Fruit fly (Drosophila melanogaster): ENCODE results near the gene Hsc70-2.
A peak's percentile ranks its signal among the peaks of the same experiment; 100 is the strongest.

Hsc70-2 gene

DNA sequence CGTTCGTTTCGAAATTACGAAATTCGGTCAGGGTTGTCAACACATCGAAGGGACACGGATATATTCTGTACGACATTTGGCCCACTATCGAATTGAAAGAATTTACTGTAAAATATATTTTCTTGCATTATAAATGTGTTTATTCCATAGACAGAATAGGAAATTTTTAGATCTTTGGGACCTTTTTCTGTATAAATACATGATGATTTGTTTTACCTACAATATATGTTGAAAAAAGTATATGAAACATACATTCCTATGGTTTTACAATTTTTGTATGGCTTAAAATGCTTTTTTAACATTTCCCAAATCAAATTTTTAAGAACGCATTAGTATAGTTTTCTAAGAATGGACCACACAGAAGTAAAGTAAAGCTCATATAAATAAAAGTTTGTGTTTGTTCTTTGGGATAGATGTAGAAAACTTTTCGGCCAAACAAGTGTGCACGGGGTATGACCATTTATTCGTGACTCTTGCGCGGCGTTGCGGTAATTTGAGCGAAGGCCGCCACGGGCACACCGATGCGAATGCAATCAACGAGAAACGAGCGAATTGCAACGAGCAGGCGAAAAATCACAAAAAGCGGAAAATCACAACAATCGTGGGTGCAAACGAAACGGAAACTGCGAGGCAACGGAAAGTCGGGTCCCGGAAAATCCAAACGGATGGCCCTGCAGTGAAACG lies 46.9 kb upstream of the Hsc70-2 start, which contains the start of the genes CG17327, CG44194 and CG7518 (continued):
- TF ChIP-seq Oaz (GFP tag; IDR thresholded peaks at IDR 0.05) (no peak), jing (GFP tag; optimal IDR thresholded peaks at IDR 0.05) (no peak), CG6683 (GFP tag; optimal IDR thresholded peaks at IDR 0.05) (no peak), CG9215 (GFP tag; IDR thresholded peaks at IDR 0.05) (no peak)

DNA sequence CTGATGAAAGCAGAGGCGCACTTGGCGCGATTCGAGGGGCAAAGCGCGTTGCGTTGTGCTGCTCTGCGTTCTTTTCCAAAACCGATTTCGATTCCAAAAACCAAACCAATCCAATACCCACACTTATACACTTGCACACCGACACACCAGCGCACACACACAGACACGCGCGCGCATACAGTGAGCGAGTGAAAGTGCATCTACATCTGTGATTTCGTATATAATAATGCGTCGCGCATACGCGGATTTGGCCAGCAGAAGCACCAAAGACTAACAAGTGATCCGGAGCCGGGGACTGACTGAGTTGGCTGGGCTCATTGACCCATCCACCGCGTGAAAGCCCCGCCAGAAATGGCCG lies 46.3 kb upstream of the Hsc70-2 start:
- TF ChIP-seq CG8388 (GFP tag; optimal IDR thresholded peaks at IDR 0.05): peak; percentile 97
- TF ChIP-seq cg (GFP tag; optimal IDR thresholded peaks at IDR 0.05): peak; percentile 92
- peak; percentile 18 for TF ChIP-seq CG4617 (GFP tag; optimal IDR thresholded peaks at IDR 0.05; ENCODE audit: borderline replicate concordance)
- peak; percentile 22 for TF ChIP-seq Ets65A (GFP tag)
- 0 out of 3 replicates have a peak, but pooled peaks have one; percentile 1 for TF ChIP-seq Opbp (GFP tag; IDR thresholded peaks at IDR 0.05; ENCODE audit: partially characterized antibody)
- no peak for TF ChIP-seq CG16863 (GFP tag; optimal IDR thresholded peaks at IDR 0.05)
- no peak for TF ChIP-seq pum (GFP tag; optimal IDR thresholded peaks at IDR 0.05)
- TF ChIP-seq MESR4 (GFP tag; optimal IDR thresholded peaks at IDR 0.05): peak; percentile 4
- TF ChIP-seq CG8478 (optimal IDR thresholded peaks at IDR 0.05): peak; percentile 40
- no peak for TF ChIP-seq CG15073 (GFP tag; optimal IDR thresholded peaks at IDR 0.05)

DNA sequence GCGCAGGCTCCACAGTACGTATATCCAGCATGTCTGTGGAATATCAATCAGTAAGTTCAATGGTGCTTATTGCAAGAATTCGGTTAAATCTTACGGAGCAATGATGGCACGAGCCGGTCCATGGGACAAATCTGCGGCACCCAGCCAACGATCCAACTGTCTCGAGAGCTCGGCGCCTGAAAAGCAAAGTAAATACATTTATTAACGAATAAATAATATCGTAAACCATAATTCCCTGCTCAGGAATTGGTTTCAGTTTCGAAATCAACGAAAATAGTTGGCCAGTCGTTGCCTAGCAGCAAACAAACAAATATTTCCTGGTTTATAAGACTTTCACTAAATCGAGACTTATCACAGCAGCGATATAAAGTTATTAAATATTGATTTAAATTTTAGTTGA lies 35.0 kb upstream of the Hsc70-2 start, which contains the start of gene CG11656:
TSS of gene CG11656 (plus strand) at position 301 of the 400 bp plus-strand sequence.
- TF ChIP-seq Deaf1 (tag; optimal IDR thresholded peaks at IDR 0.05) (no peak), shn (GFP tag; optimal IDR thresholded peaks at IDR 0.05) (no peak), toy (GFP tag; IDR thresholded peaks at IDR 0.05) (no peak), salm (tag; optimal IDR thresholded peaks at IDR 0.05) (no peak), CG1603 (tag; optimal IDR thresholded peaks at IDR 0.05) (no peak), CG10959 (GFP tag; IDR thresholded peaks at IDR 0.05) (no peak), CG10565 (GFP tag; optimal IDR thresholded peaks at IDR 0.05) (no peak), cg (GFP tag; optimal IDR thresholded peaks at IDR 0.05) (no peak), ATbp (GFP tag; optimal IDR thresholded peaks at IDR 0.05) (no peak), cas (GFP tag; IDR thresholded peaks at IDR 0.05) (no peak), Pdp1 (GFP tag; optimal IDR thresholded peaks at IDR 0.05) (no peak), CG6791 (GFP tag; IDR thresholded peaks at IDR 0.05; ENCODE audit: partially characterized antibody) (no peak), CG12391 (tag; optimal IDR thresholded peaks at IDR 0.05) (no peak), CG3838 (GFP tag; optimal IDR thresholded peaks at IDR 0.05) (no peak), Jarid2 (GFP tag; optimal IDR thresholded peaks at IDR 0.05) (no peak), da (GFP tag; optimal IDR thresholded peaks at IDR 0.05) (no peak), so (GFP tag; IDR thresholded peaks at IDR 0.05) (no peak), CG34376 (GFP tag; optimal IDR thresholded peaks at IDR 0.05) (no peak)

DNA sequence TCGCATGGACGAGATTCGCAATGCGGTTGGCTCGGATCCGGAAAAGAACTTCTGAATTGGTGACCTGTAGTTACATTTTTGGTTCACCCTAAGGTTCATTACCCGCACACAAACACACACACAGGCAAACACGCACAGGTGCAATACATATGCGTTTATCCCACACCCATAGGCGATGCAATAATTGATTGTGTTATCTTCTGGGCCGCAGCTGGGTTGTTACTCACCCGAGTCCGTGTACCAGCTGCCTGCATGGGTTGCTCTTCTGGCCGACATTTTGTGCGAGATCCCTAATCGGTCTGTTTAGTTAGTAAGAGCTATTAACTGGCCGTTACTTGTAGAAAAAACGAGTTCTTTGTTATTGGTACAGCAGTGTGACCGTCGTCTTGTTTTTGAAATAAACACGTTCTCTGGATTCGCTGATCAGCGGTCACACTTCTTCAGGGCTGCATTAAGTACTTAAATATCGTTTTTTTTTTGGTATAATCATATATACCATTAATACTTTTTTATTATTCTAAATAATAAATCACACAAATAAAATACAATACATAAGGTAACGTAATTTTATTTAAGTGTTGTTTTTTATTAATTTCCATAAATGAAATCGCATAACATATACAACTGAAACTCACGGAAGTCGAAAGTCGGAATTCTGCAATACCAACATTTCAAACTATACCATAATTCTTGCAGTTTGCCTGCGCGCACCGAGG lies 33.5 kb upstream of the Hsc70-2 start, which contains the start of gene CG8031:
TSS of gene CG8031 (minus strand) at position 406 of the 716 bp plus-strand sequence.
- TF ChIP-seq CG17186 (GFP tag; optimal IDR thresholded peaks at IDR 0.05) (peak; percentile 52), sna (GFP tag; IDR thresholded peaks at IDR 0.05; ENCODE audit: partially characterized antibody) (peak; percentile 55; the same call in 1 of the 2 replicates), CG9797 (GFP tag; optimal IDR thresholded peaks at IDR 0.05) (peak; percentile 97), gfzf (GFP tag; optimal IDR thresholded peaks at IDR 0.05) (peak; percentile 82), seq (GFP tag; IDR thresholded peaks at IDR 0.05) (0 out of 2 replicates have a peak, but pooled peaks have one; percentile 9), dysf (GFP tag; IDR thresholded peaks at IDR 0.05) (no peak), Hmr (GFP tag; optimal IDR thresholded peaks at IDR 0.05) (no peak), az2 (GFP tag; optimal IDR thresholded peaks at IDR 0.05) (no peak), Antp (GFP tag; optimal IDR thresholded peaks at IDR 0.05) (no peak), CG3847 (GFP tag; IDR thresholded peaks at IDR 0.05) (peak; percentile 54), CG12104 (GFP tag; optimal IDR thresholded peaks at IDR 0.05) (peak; percentile 14), CG4360 (GFP tag; IDR thresholded peaks at IDR 0.05) (no peak), CG14710 (tag; optimal IDR thresholded peaks at IDR 0.05) (peak; percentile 83), CG8478 (optimal IDR thresholded peaks at IDR 0.05) (peak; percentile 21), CG7928 (GFP tag; optimal IDR thresholded peaks at IDR 0.05) (peak; percentile 90)

All from whole organism, embryonic.